Worm (Caenorhabditis elegans): ENCODE data around the gene ckb-1.

Gene ckb-1

ce11 chrIII:4381343-4381742, 16.3 kb downstream of the ckb-1 start, which contains the start of gene pals-27:
pals-27 (plus strand) TSS chrIII:4381643.
- TF ChIP-seq pha-4 (tag; optimal IDR thresholded peaks at IDR 0.05) (no peak), nhr-43 (tag; optimal IDR thresholded peaks at IDR 0.05; ENCODE audit: poor library complexity, severe bottlenecking) (no peak), nhr-11 (tag; optimal IDR thresholded peaks at IDR 0.05) (no peak), nhr-67 (tag; optimal IDR thresholded peaks at IDR 0.05) (no peak), ZK546.5 (tag; optimal IDR thresholded peaks at IDR 0.05) (no peak), daf-12 (tag; optimal IDR thresholded peaks at IDR 0.05) (no peak), ceh-28 (tag; optimal IDR thresholded peaks at IDR 0.05) (no peak), mml-1 (tag; optimal IDR thresholded peaks at IDR 0.05) (no peak)

DNA sequence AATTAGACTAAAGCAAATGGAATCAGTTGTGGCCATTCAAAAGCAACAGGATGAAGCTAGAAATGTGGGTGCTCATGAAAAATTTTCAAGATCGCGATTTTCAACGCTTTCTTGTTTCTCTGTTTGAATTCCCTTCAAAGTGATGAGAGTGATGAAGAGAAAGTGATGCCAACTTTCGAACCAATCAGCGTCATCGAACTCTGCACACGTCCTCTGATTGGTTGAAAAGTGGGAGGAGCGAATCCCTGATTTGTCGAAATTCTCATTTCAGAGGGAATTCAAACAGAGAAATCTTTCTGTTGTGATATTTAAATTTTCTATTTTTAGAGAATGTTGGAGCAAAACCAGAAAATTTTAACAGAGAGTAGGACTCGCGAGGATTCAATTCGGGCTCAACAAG, 17.0 kb downstream of the ckb-1 start:
- TF ChIP-seq ztf-4 (tag; optimal IDR thresholded peaks at IDR 0.05) (no peak), nhr-77 (tag; optimal IDR thresholded peaks at IDR 0.05) (no peak), nfya-1 (tag; optimal IDR thresholded peaks at IDR 0.05; ENCODE audit: insufficient read depth) (peak; percentile 71)

- TF ChIP-seq R02D3.7 (tag; optimal IDR thresholded peaks at IDR 0.05) (no peak), nhr-77 (tag; optimal IDR thresholded peaks at IDR 0.05) (no peak), fos-1 (tag; optimal IDR thresholded peaks at IDR 0.05) (no peak), fkh-10 (GFP tag; optimal IDR thresholded peaks at IDR 0.05) (no peak), eor-1 (tag; optimal IDR thresholded peaks at IDR 0.05) (no peak), jun-1 (tag; optimal IDR thresholded peaks at IDR 0.05) (no peak), ceh-82 (tag; optimal IDR thresholded peaks at IDR 0.05) (no peak), unc-62 (GFP tag; optimal IDR thresholded peaks at IDR 0.05) (no peak), nhr-76 (tag; optimal IDR thresholded peaks at IDR 0.05) (no peak), ceh-9 (tag; optimal IDR thresholded peaks at IDR 0.05) (no peak), elt-3 (tag; optimal IDR thresholded peaks at IDR 0.05) (no peak), ZK546.5 (tag; optimal IDR thresholded peaks at IDR 0.05) (no peak), ceh-16 (tag; optimal IDR thresholded peaks at IDR 0.05) (no peak), hmg-11 (tag; optimal IDR thresholded peaks at IDR 0.05) (no peak), ztf-4 (tag; optimal IDR thresholded peaks at IDR 0.05) (no peak), nfya-1 (tag; optimal IDR thresholded peaks at IDR 0.05; ENCODE audit: insufficient read depth) (no peak), egl-5 (tag; optimal IDR thresholded peaks at IDR 0.05) (no peak), zag-1 (tag; optimal IDR thresholded peaks at IDR 0.05) (no peak), sea-2 (GFP tag; optimal IDR thresholded peaks at IDR 0.05) (no peak)
Observed at ce11 chrIII:4384487-4384886, 19.4 kb downstream of the ckb-1 start, which contains the start of gene pals-28. pals-28 (plus strand) TSS chrIII:4384787.

DNA sequence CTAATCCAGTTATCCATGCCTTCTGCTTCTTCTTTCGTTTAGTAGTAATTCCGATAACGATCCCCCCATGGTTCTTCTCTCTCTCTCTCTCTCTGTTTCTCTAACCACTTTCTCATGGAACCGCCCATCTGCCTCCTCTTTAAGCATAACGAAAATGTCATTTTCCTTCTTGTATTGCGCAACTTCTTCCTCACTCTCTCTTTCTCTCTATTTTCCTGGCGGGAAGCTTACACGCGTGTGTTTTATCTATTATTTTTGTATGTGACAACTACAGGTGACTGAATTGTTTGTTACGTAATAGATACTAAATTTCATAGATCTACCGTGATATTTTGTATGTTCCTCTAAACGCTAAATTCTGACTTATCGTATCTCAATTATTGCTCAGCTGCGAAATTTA, 25.3 kb downstream of the ckb-1 start:
- TF ChIP-seq nhr-23 (tag; optimal IDR thresholded peaks at IDR 0.05): no peak
- peak; percentile 11 for TF ChIP-seq nhr-25 (tag; optimal IDR thresholded peaks at IDR 0.05)
- TF ChIP-seq egl-27 (tag; optimal IDR thresholded peaks at IDR 0.05): no peak
- no peak for TF ChIP-seq nhr-11 (tag; optimal IDR thresholded peaks at IDR 0.05)
- TF ChIP-seq egl-5 (tag; optimal IDR thresholded peaks at IDR 0.05): no peak

ce11 chrIII:4391319-4391718, 26.2 kb downstream of the ckb-1 start:
- TF ChIP-seq nhr-25 (tag; optimal IDR thresholded peaks at IDR 0.05) (peak; percentile 48), nhr-237 (tag; optimal IDR thresholded peaks at IDR 0.05) (no peak)

- TF ChIP-seq lin-15B (tag; optimal IDR thresholded peaks at IDR 0.05) (no peak), aly-2 (tag; optimal IDR thresholded peaks at IDR 0.05) (no peak), elt-1 (tag; optimal IDR thresholded peaks at IDR 0.05) (peak; percentile 67)
Observed at ce11 chrIII:4391938-4392337, 26.9 kb downstream of the ckb-1 start.

Data from whole organism, L3 larva.